Fruit fly (Drosophila melanogaster) S2 (cell line): Measurements from ENCODE around the gene cerv.

Experiments
- CG8478 ChIP-seq: fragments of >200 bp; optimal IDR thresholded peaks from 2 replicates; lab custom pipeline; 2018
- CTCF ChIP-seq, 2 experiments: fragments of >200 bp; optimal IDR thresholded peaks; 2 replicates each; lab custom pipeline; 2018

The cerv gene

DNA sequence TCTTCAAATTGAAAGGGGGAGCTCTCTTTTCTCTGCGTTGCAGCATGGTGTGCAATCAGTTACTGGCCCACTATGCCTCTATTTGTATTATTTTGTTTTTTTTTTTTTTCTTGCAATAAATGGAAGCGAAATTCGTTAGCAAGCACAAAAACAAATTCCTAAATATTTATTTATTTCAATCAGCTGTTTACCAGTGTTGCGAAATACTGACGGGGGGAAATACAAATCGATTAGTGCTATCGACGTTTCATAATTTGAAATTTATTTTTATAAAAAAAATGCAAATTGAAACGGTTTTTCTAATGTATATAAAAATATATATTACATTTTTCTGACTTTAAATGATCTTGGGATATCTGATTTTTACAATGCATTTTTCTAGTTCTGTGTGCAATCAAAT lies 6.0 kb downstream of the cerv start, which contains the start of gene CG15643:
Gene CG15643, minus strand, starts transcription at position 211 of the 400 bp plus-strand sequence.
- TF ChIP-seq CG8478 (lab: Kevin White, UChicago) = no peak
- no peak for TF ChIP-seq CTCF (optimal IDR thresholded peaks at IDR 0.05; lab: Kevin White, UChicago)

dm6 chrX:15568983-15569370 lies 9.0 kb downstream of the cerv start, which contains the start of gene CG7860:
Gene CG7860 (plus strand): TSS chrX:15568993.
- no peak for TF ChIP-seq CG8478 (lab: Kevin White, UChicago)
- TF ChIP-seq CTCF (optimal IDR thresholded peaks at IDR 0.05; lab: Kevin White, UChicago) = no peak

- TF ChIP-seq CTCF (optimal IDR thresholded peaks at IDR 0.05; lab: Kevin White, UChicago) = no peak
- TF ChIP-seq CG8478 (lab: Kevin White, UChicago) = no peak
These were observed 9.5 kb downstream of the cerv start for dm6 chrX:15568353-15568982.

DNA sequence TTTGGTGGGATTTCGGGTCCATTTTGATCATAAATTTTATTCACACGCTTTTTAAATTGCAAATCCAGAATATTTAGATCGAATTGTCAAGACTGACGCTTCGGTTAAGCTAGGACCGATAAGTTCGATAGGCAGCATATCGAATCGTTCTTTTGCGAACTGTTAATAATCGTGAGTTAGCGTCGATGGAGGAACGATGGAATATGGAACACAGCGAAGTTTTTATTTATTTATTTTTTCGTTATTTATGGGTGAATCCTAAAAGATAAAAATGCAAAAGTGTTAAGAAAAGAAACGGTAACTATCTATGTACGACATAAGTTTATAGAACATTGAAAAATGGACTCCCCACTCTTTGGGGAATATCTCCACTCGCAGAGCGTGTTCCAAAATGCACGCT lies 22.0 kb downstream of the cerv start, which contains the start of gene CG42300:
Gene CG42300, minus strand, starts transcription at position 101 of the 400 bp plus-strand sequence.
- TF ChIP-seq CG8478 (lab: Kevin White, UChicago) (no peak), CTCF (optimal IDR thresholded peaks at IDR 0.05; lab: Kevin White, UChicago) (no peak)

DNA sequence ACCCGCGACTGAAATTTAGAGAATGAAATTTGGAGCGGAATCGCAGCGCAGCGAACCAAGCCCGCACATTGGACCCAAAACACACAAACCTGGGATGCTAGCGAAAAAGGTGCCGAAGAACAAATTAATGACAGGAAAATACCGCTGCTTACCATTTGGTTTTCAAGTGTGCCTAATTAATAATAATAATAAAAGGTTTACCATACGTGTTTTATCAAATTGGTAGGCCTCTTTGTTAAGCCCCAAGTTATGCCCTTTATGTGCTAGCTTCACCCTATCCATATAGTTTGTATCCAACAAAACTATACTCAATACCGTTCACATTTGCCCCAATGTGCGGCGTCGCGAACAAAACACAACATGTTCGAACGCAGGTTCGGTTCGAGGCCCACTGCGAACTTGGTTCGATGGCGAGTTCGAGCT lies 23.7 kb downstream of the cerv start, which contains the start of gene Ac13E:
Gene Ac13E, minus strand, starts transcription at position 23 of the 423 bp plus-strand sequence.
- no peak for TF ChIP-seq CTCF (optimal IDR thresholded peaks at IDR 0.05; lab: Kevin White, UChicago)
- TF ChIP-seq CG8478 (lab: Kevin White, UChicago) = no peak

- no peak for TF ChIP-seq CG8478 (lab: Kevin White, UChicago)
- TF ChIP-seq CTCF (optimal IDR thresholded peaks at IDR 0.05; lab: Kevin White, UChicago) = no peak
These were observed 25.5 kb downstream of the cerv start for dm6 chrX:15552472-15552888.

DNA sequence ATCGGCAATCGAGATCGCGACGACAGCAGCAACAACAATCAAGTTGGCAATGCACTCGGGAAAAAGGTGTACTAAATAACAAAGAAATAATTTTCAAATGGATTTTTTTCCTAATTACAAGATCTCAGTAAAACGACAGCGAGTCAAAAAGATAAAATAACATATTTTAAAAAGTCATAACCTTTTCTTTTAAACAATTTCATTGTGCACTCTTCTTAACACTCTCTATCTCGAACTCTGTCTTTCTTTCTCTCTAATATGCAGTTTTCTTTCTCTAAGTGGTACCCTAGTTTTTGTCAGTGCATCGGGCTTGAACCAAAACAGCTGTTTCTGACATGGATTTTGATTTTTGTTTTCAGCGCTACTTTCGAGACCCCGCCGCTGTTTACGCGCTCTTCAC lies 28.9 kb downstream of the cerv start:
- TF ChIP-seq CTCF (optimal IDR thresholded peaks at IDR 0.05; lab: Kevin White, UChicago) (no peak), CG8478 (lab: Kevin White, UChicago) (no peak)

- TF ChIP-seq CTCF (optimal IDR thresholded peaks at IDR 0.05; lab: Kevin White, UChicago) = no peak
- TF ChIP-seq CG8478 (lab: Kevin White, UChicago) = no peak
These were observed 32.3 kb downstream of the cerv start for dm6 chrX:15545467-15546197.

dm6 chrX:15543479-15544044 lies 34.4 kb downstream of the cerv start:
- no peak for TF ChIP-seq CTCF (optimal IDR thresholded peaks at IDR 0.05; lab: Kevin White, UChicago)
- no peak for TF ChIP-seq CG8478 (lab: Kevin White, UChicago)

DNA sequence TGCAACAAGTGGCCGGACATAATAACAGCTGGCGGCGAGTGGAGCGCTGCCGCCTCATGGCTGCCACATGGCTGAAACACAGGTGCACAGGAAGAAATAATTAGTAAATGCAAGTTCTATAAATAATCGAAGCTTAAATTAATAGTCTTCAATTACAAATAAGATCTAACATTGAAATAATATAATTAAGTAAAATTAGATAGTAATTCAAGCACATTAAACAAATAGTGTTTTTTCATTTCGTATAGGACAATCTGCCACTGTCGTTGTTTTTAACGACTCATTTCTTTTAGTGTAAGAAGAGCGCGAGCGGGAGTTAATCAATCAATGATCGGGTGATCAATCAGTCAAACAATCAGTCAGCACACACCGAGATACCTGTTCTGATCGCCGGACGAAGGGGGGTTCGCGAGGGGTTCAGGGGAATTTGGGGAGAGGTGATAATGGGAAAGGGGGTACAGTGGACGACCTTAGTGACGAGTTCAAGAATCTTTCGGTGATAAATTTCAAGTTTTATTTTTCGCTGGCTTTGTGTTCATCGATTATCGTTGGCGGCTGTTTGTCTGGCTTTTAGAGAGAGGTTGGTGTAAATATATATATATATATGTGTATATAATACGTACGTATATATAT lies 38.0 kb downstream of the cerv start:
- TF ChIP-seq CG8478 (lab: Kevin White, UChicago) (no peak), CTCF (optimal IDR thresholded peaks at IDR 0.05; lab: Kevin White, UChicago) (no peak)

dm6 chrX:15532062-15532461 lies 45.9 kb downstream of the cerv start:
- no peak for TF ChIP-seq CTCF (optimal IDR thresholded peaks at IDR 0.05; lab: Kevin White, UChicago)
- no peak for TF ChIP-seq CG8478 (lab: Kevin White, UChicago)

DNA sequence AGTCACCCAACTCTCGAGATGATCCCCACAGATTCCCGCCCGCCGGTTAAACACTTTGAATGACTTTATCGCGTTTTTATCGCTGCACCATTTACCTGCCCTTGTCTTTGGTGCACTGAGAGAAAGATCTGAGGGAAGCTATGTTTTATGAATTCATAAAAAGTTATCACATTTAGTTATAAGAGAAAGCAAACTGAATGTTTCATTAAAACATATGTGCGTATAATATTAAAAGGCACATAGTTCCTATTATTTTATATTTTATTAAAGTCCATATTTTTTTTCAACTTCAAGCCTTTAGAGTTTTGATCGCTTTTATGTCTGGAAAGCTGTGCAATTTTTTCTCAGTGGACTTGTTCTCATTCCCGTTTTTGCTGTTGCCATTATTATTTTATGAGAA lies 47.6 kb downstream of the cerv start:
- TF ChIP-seq CG8478 (lab: Kevin White, UChicago) (no peak), CTCF (optimal IDR thresholded peaks at IDR 0.05; lab: Kevin White, UChicago) (no peak)

DNA sequence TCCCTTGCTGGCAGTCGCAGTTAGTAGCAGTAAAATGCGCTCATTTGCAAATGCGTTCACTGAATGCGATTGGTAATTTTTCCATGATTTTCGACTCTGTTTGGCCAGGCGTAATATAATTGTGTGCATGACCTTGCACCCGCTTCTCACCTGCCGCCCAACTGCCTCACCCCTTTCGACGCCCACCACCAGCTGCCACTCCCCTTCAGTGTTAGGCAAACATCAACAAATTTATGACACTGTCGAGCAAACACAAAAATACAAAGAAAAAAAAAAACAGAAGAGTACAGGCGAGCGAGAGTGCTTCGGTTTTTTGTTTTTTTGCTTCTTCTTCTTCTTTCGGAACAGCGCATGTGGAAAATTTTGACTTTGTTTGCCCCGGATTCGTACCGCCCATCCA lies 48.0 kb downstream of the cerv start:
- TF ChIP-seq CTCF (optimal IDR thresholded peaks at IDR 0.05; lab: Kevin White, UChicago) = no peak
- no peak for TF ChIP-seq CG8478 (lab: Kevin White, UChicago)

- TF ChIP-seq CG8478 (lab: Kevin White, UChicago) = no peak
- no peak for TF ChIP-seq CTCF (optimal IDR thresholded peaks at IDR 0.05; lab: Kevin White, UChicago)
These were observed 48.8 kb downstream of the cerv start for dm6 chrX:15529197-15529596.
